Worm (Caenorhabditis elegans) whole organism, L1 larva: Measurements from ENCODE around the gene col-159.

ENCODE experiments used
- C04F5.9 ChIP-seq: sonication (generic microtip); optimal IDR thresholded peaks from 2 replicates; lab custom pipeline; 2016; ENCODE audit warnings: missing genetic modification characterization, missing compliant biosample characterization
- C16A3.4 ChIP-seq: fragments of 150-350 bp; optimal IDR thresholded peaks from 2 replicates; lab custom pipeline; 2014; ENCODE audit warnings: missing biosample characterization, missing genetic modification characterization
- alr-1 ChIP-seq: fragments of 200-800 bp; sonication (Bioruptor generic); optimal IDR thresholded peaks from 2 replicates; lab custom pipeline; 2018; ENCODE audit warnings: borderline replicate concordance, mild to moderate bottlenecking, missing genetic modification characterization, missing compliant biosample characterization
- ama-1 ChIP-seq: fragments of 150-350 bp; optimal IDR thresholded peaks from 2 replicates; lab custom pipeline; 2014
- blmp-1 ChIP-seq: fragments of 150-350 bp; optimal IDR thresholded peaks from 2 replicates; lab custom pipeline; 2014; ENCODE audit warnings: missing biosample characterization, missing genetic modification characterization
- ceh-63 ChIP-seq: fragments of 200-800 bp; sonication (Bioruptor generic); optimal IDR thresholded peaks from 2 replicates; lab custom pipeline; 2018; ENCODE audit warnings: mild to moderate bottlenecking, missing genetic modification characterization, missing compliant biosample characterization
- ceh-90 ChIP-seq: sonication (generic microtip); optimal IDR thresholded peaks from 2 replicates; lab custom pipeline; 2016; ENCODE audit warnings: missing genetic modification characterization, missing compliant biosample characterization
- dpl-1 ChIP-seq, 3 experiments: fragments of 150-350 bp in 2 of 3; sonication (generic microtip) in 1 of 3; optimal IDR thresholded peaks; 2 replicates each; lab custom pipeline; 2014 to 2017; ENCODE audit warnings: missing biosample characterization in 3 of 3, missing genetic modification characterization in 3 of 3, missing genetic modification reagents in 3 of 3
- efl-3 ChIP-seq: fragments of 200-800 bp; sonication (Bioruptor generic); optimal IDR thresholded peaks from 2 replicates; lab custom pipeline; 2018; ENCODE audit warnings: mild to moderate bottlenecking, missing genetic modification characterization, missing compliant biosample characterization
- elt-2 ChIP-seq: sonication (generic microtip); optimal IDR thresholded peaks from 2 replicates; lab custom pipeline; 2016; ENCODE audit warnings: missing genetic modification characterization, mild to moderate bottlenecking, inconsistent platforms, missing compliant biosample characterization, missing genetic modification reagents
- elt-3 ChIP-seq, 6 experiments: fragments of 150-350 bp in 1 of 6; sonication (generic microtip); optimal IDR thresholded peaks; 2 replicates each; lab custom pipeline; 2017 to 2018; ENCODE audit warnings: missing biosample characterization in 6 of 6, missing genetic modification characterization in 6 of 6, inconsistent platforms in 1 of 6
- fkh-4 ChIP-seq: sonication (generic microtip); optimal IDR thresholded peaks from 2 replicates; lab custom pipeline; 2016; ENCODE audit warnings: missing compliant biosample characterization, missing genetic modification characterization, borderline replicate concordance
- fos-1 ChIP-seq: fragments of 150-350 bp; optimal IDR thresholded peaks from 2 replicates; lab custom pipeline; 2014; ENCODE audit warnings: missing biosample characterization, missing genetic modification characterization
- grh-1 ChIP-seq: fragments of 200-800 bp; sonication (Bioruptor generic); IDR thresholded peaks from 2 replicates; pipeline ENCODE4 v1.3.6; 2022; ENCODE audit warnings: missing genetic modification reagents, missing genetic modification characterization, missing compliant biosample characterization
- hlh-4 ChIP-seq: sonication (generic microtip); optimal IDR thresholded peaks from 2 replicates; lab custom pipeline; 2016; ENCODE audit warnings: mild to moderate bottlenecking, missing genetic modification characterization, missing compliant biosample characterization
- lin-13 ChIP-seq: fragments of 150-350 bp; optimal IDR thresholded peaks from 2 replicates; lab custom pipeline; 2014; ENCODE audit warnings: missing biosample characterization, missing genetic modification reagents, missing genetic modification characterization
- lin-14 ChIP-seq: fragments of 200-800 bp; sonication (Bioruptor generic); optimal IDR thresholded peaks from 2 replicates; lab custom pipeline; 2018; ENCODE audit warnings: mild to moderate bottlenecking, missing genetic modification characterization, moderate library complexity, missing compliant biosample characterization
- lin-15B ChIP-seq: fragments of 150-350 bp; sonication (generic microtip); optimal IDR thresholded peaks from 3 replicates; lab custom pipeline; 2014; ENCODE audit warnings: missing biosample characterization, missing genetic modification characterization
- mab-9 ChIP-seq: fragments of 200-800 bp; sonication (Bioruptor generic); IDR thresholded peaks from 2 replicates; pipeline ENCODE4 v1.3.6; 2022; ENCODE audit warnings: missing genetic modification reagents, missing genetic modification characterization, missing compliant biosample characterization
- mdl-1 ChIP-seq, 2 experiments: fragments of 150-350 bp; optimal IDR thresholded peaks; 2 replicates each; lab custom pipeline; 2014 to 2017; ENCODE audit warnings: missing biosample characterization in 2 of 2, missing genetic modification characterization in 2 of 2, inconsistent platforms in 1 of 2
- mep-1 ChIP-seq: fragments of 150-350 bp; optimal IDR thresholded peaks from 2 replicates; lab custom pipeline; 2014; ENCODE audit warnings: missing biosample characterization, missing genetic modification characterization
- nhr-47 ChIP-seq: sonication (generic microtip); optimal IDR thresholded peaks from 2 replicates; lab custom pipeline; 2016; ENCODE audit warnings: mild to moderate bottlenecking, missing genetic modification characterization, moderate library complexity, missing compliant biosample characterization
- nhr-71 ChIP-seq: sonication (generic microtip); optimal IDR thresholded peaks from 2 replicates; lab custom pipeline; 2016; ENCODE audit warnings: mild to moderate bottlenecking, missing genetic modification characterization, moderate library complexity, missing compliant biosample characterization
- nhr-76 ChIP-seq: sonication (generic microtip); optimal IDR thresholded peaks from 2 replicates; lab custom pipeline; 2017; ENCODE audit warnings: missing biosample characterization, missing genetic modification characterization
- nhr-84 ChIP-seq: sonication (generic microtip); optimal IDR thresholded peaks from 2 replicates; lab custom pipeline; 2017; ENCODE audit warnings: missing biosample characterization, missing genetic modification characterization
- snu-23 ChIP-seq: sonication (generic microtip); optimal IDR thresholded peaks from 2 replicates; lab custom pipeline; 2016; ENCODE audit warnings: missing genetic modification characterization, missing compliant biosample characterization
- sup-37 ChIP-seq: fragments of 200-800 bp; sonication (Bioruptor generic); optimal IDR thresholded peaks from 2 replicates; lab custom pipeline; 2018; ENCODE audit warnings: mild to moderate bottlenecking, missing genetic modification characterization, missing compliant biosample characterization
- unc-62 ChIP-seq: fragments of 150-350 bp; optimal IDR thresholded peaks from 2 replicates; lab custom pipeline; 2014; ENCODE audit warnings: missing biosample characterization, missing genetic modification reagents, missing genetic modification characterization
- unc-86 ChIP-seq: sonication (generic microtip); optimal IDR thresholded peaks from 2 replicates; lab custom pipeline; 2016; ENCODE audit warnings: missing genetic modification characterization, missing compliant biosample characterization
- unc-98 ChIP-seq: fragments of 200-800 bp; sonication (Bioruptor generic); IDR thresholded peaks from 2 replicates; pipeline ENCODE4 v1.3.6; 2022; ENCODE audit warnings: missing genetic modification characterization, missing compliant biosample characterization
- vab-15 ChIP-seq: sonication (generic microtip); optimal IDR thresholded peaks from 2 replicates; lab custom pipeline; 2017; ENCODE audit warnings: missing genotype, mild to moderate bottlenecking, missing genetic modification characterization, missing compliant biosample characterization
- xbp-1 ChIP-seq: sonication (generic microtip); optimal IDR thresholded peaks from 2 replicates; lab custom pipeline; 2016; ENCODE audit warnings: missing genetic modification characterization, missing compliant biosample characterization
- zip-4 ChIP-seq: fragments of 200-800 bp; sonication (Bioruptor generic); optimal IDR thresholded peaks from 2 replicates; lab custom pipeline; 2018; ENCODE audit warnings: mild to moderate bottlenecking, missing genetic modification characterization, moderate library complexity, missing compliant biosample characterization
- ztf-11 ChIP-seq, 2 experiments: sonication (generic microtip); optimal IDR thresholded peaks; 2 replicates each; lab custom pipeline; 2016 to 2017; ENCODE audit warnings: missing genetic modification characterization in 2 of 2, missing biosample characterization in 1 of 2, missing compliant biosample characterization in 1 of 2

col-159 gene

DNA sequence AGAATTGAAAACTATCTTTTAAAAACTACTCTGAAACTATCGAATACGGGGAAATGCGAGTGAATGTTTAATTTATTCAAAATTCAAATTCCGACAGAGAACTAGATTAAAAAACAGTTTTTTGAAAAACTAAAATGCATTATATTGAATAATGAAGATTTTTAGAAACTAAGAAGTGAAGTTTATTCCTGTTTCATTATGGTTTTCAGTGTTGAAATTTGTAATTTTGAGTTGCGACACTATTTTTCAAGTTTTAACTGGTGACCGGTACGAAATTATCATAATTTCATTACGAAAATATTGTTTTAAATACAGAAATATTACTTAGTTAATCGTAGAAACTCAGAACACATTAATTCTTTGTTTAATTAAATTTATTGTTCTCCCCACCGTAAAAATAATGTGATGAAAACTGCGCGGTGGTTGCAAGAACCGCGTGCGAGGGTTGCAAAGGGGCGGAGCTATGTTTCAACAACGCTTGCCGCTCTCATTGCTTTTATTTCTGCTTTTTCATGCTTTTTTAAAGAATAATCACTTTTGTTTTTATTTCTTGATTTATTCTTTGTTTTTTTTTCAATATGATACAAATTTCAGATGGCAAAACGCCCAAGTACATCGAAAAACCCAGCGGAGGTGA, 25.7 kb downstream of the col-159 start, which contains the start of gene him-17 (continued):
- peak; percentile 47 for TF ChIP-seq snu-23 (GFP tag; lab: Kevin White, UChicago)
- TF ChIP-seq C16A3.4 (tag; lab: Kevin White, UChicago), result peak; percentile 50
- TF ChIP-seq mdl-1 (tag; optimal IDR thresholded peaks at IDR 0.05; lab: Kevin White, UChicago), result no peak
- TF ChIP-seq nhr-71 (tag; lab: Kevin White, UChicago), result peak; percentile 70
- peak; percentile 52 for TF ChIP-seq blmp-1 (tag; lab: Kevin White, UChicago)
- no peak for TF ChIP-seq alr-1 (tag; lab: Kevin White, UChicago)
- TF ChIP-seq elt-3 (tag; optimal IDR thresholded peaks at IDR 0.05; lab: Kevin White, UChicago), result peak in 1 of 6 experiments; percentile 51
- TF ChIP-seq mep-1 (tag; lab: Kevin White, UChicago), result no peak
- TF ChIP-seq sup-37 (GFP tag; lab: Kevin White, UChicago), result no peak
- TF ChIP-seq xbp-1, result peak; percentile 50
- TF ChIP-seq C04F5.9, result no peak

ce11 chrV:13173718-13174117, 28.3 kb downstream of the col-159 start:
- TF ChIP-seq mep-1 (tag; lab: Kevin White, UChicago) (no peak), ama-1 (lab: Kevin White, UChicago) (no peak), ceh-90 (tag; lab: Kevin White, UChicago) (no peak), fos-1 (tag; lab: Kevin White, UChicago) (no peak), ztf-11 (tag; optimal IDR thresholded peaks at IDR 0.05; lab: Kevin White, UChicago) (no peak), lin-15B (tag; lab: Kevin White, UChicago) (no peak), sup-37 (GFP tag; lab: Kevin White, UChicago) (no peak), grh-1 (GFP tag; lab: Robert Waterston, UW) (0 out of 2 replicates have a peak, but pooled peaks have one; percentile 17), blmp-1 (tag; lab: Kevin White, UChicago) (peak; percentile 93), unc-62 (GFP tag; lab: Kevin White, UChicago) (no peak), elt-2 (tag; lab: Kevin White, UChicago) (no peak), elt-3 (tag; optimal IDR thresholded peaks at IDR 0.05; lab: Kevin White, UChicago) (peak in 5 of 6 experiments; percentile 34 to 86 (median 76)), unc-98 (GFP tag; lab: Robert Waterston, UW) (no peak), nhr-76 (no peak), snu-23 (GFP tag; lab: Kevin White, UChicago) (no peak), unc-86 (tag; lab: Kevin White, UChicago) (no peak), vab-15 (no peak), fkh-4 (tag; lab: Kevin White, UChicago) (no peak), ceh-63 (GFP tag; lab: Kevin White, UChicago) (no peak)

DNA sequence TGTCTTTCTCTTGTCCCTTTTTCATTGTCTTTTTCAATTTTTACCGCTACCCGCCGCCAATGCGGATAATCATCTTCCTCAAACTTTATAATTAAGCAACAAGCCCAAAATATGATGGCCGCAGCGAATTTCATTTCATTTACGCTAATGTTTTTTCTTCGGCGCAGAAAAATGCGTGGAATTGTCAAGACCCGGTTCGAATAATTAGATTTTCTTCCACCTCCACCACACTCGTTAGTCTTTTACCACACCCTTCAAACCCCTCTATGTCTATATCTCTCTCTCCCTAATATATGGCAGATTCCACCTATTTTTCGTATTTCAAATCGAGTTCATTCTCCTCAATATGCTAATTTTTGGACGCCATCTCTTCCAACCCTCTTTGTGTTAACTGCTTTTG, 31.5 kb downstream of the col-159 start:
- TF ChIP-seq fkh-4 (tag; lab: Kevin White, UChicago) (no peak), mab-9 (GFP tag; lab: Robert Waterston, UW) (no peak), dpl-1 (GFP tag; optimal IDR thresholded peaks at IDR 0.05; lab: Kevin White, UChicago) (no peak), nhr-47 (tag; lab: Kevin White, UChicago) (no peak), ceh-63 (GFP tag; lab: Kevin White, UChicago) (no peak), lin-14 (GFP tag; lab: Kevin White, UChicago) (peak; percentile 40), nhr-84 (tag; lab: Kevin White, UChicago) (no peak), lin-15B (tag; lab: Kevin White, UChicago) (no peak), lin-13 (GFP tag; lab: Kevin White, UChicago) (no peak), unc-62 (GFP tag; lab: Kevin White, UChicago) (no peak), unc-86 (tag; lab: Kevin White, UChicago) (no peak), efl-3 (no peak), zip-4 (no peak), grh-1 (GFP tag; lab: Robert Waterston, UW) (no peak), blmp-1 (tag; lab: Kevin White, UChicago) (peak; percentile 21)

- no peak for TF ChIP-seq hlh-4 (tag; lab: Kevin White, UChicago)
- TF ChIP-seq alr-1 (tag; lab: Kevin White, UChicago), result no peak
- peak; percentile 60 for TF ChIP-seq lin-14 (GFP tag; lab: Kevin White, UChicago)
Observed at ce11 chrV:13166582-13166981, 35.4 kb downstream of the col-159 start.
